Fruit fly (Drosophila melanogaster): Measurements from ENCODE around the gene wts.

The wts gene

dm6 chr3R:30803815-30804515 is 2.5 kb downstream of the wts start:
- TF ChIP-seq CG8478 (optimal IDR thresholded peaks at IDR 0.05) (no peak), CTCF (optimal IDR thresholded peaks at IDR 0.05) (no peak)

dm6 chr3R:30803212-30803814 is 3.1 kb downstream of the wts start:
- TF ChIP-seq CTCF (optimal IDR thresholded peaks at IDR 0.05) (no peak), CG8478 (optimal IDR thresholded peaks at IDR 0.05) (no peak)

- TF ChIP-seq CTCF (optimal IDR thresholded peaks at IDR 0.05) (no peak), CG8478 (optimal IDR thresholded peaks at IDR 0.05) (no peak)
Measured at dm6 chr3R:30802779-30803178, 3.6 kb downstream of the wts start.

dm6 chr3R:30802115-30802682 is 4.2 kb downstream of the wts start:
- TF ChIP-seq CTCF (optimal IDR thresholded peaks at IDR 0.05): no peak
- no peak for TF ChIP-seq CG8478 (optimal IDR thresholded peaks at IDR 0.05)

- TF ChIP-seq CG8478 (optimal IDR thresholded peaks at IDR 0.05) (no peak), CTCF (optimal IDR thresholded peaks at IDR 0.05) (no peak)
Measured at dm6 chr3R:30801463-30801862, 5.0 kb downstream of the wts start.

- TF ChIP-seq CG8478 (optimal IDR thresholded peaks at IDR 0.05): peak; percentile 77
- no peak for TF ChIP-seq CTCF (optimal IDR thresholded peaks at IDR 0.05)
Measured at dm6 chr3R:30800319-30800981, 6.0 kb downstream of the wts start.

- TF ChIP-seq CG8478 (optimal IDR thresholded peaks at IDR 0.05): no peak
- no peak for TF ChIP-seq CTCF (optimal IDR thresholded peaks at IDR 0.05)
Measured at dm6 chr3R:30797323-30797911, 9.0 kb downstream of the wts start.

dm6 chr3R:30796715-30797114 is 9.7 kb downstream of the wts start:
- TF ChIP-seq CG8478 (optimal IDR thresholded peaks at IDR 0.05): no peak
- TF ChIP-seq CTCF (optimal IDR thresholded peaks at IDR 0.05): no peak

dm6 chr3R:30794564-30795313 is 11.7 kb downstream of the wts start:
- no peak for TF ChIP-seq CTCF (optimal IDR thresholded peaks at IDR 0.05)
- no peak for TF ChIP-seq CG8478 (optimal IDR thresholded peaks at IDR 0.05)

- TF ChIP-seq CG8478 (optimal IDR thresholded peaks at IDR 0.05): no peak
- no peak for TF ChIP-seq CTCF (optimal IDR thresholded peaks at IDR 0.05)
Measured at dm6 chr3R:30792959-30793358, 13.5 kb downstream of the wts start.

- peak; percentile 93 to 97 for TF ChIP-seq CTCF (optimal IDR thresholded peaks at IDR 0.05)
- no peak for TF ChIP-seq CG8478 (optimal IDR thresholded peaks at IDR 0.05)
Measured at dm6 chr3R:30789363-30789762, 17.1 kb downstream of the wts start.

dm6 chr3R:30782553-30782952 is 23.9 kb downstream of the wts start:
- TF ChIP-seq CTCF (optimal IDR thresholded peaks at IDR 0.05) (no peak), CG8478 (optimal IDR thresholded peaks at IDR 0.05) (no peak)

dm6 chr3R:30781661-30782120 is 24.7 kb downstream of the wts start:
- TF ChIP-seq CTCF (optimal IDR thresholded peaks at IDR 0.05) (no peak), CG8478 (optimal IDR thresholded peaks at IDR 0.05) (no peak)

- TF ChIP-seq CTCF (optimal IDR thresholded peaks at IDR 0.05) (no peak), CG8478 (optimal IDR thresholded peaks at IDR 0.05) (no peak)
Measured at dm6 chr3R:30781116-30781515, 25.3 kb downstream of the wts start.

dm6 chr3R:30780451-30780850 is 26.0 kb downstream of the wts start:
- TF ChIP-seq CG8478 (optimal IDR thresholded peaks at IDR 0.05): no peak
- TF ChIP-seq CTCF (optimal IDR thresholded peaks at IDR 0.05): no peak
